Fruit fly (Drosophila melanogaster): ENCODE measurements around the gene Mnr.
A peak's percentile ranks its signal among the peaks of the same experiment; 100 is the strongest.

Mnr gene

DNA sequence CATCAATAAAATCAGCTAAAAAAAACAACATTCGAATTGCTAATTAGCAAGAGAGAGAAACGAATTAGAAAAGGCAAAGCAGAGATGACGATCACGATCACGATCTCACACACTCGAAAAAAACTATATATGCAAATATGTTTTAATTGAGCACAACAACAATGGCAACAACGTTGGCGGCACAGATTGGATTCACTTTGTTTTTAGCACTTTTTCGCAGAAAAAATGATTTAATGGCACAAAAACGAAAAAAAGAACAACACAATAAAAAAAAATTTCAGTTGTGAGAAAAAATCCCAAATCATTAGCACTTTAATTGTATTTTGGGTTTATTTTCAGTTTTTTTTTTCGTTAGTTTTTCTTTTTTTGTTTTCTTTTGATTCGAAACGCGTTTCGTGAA is 342 bp downstream of the Mnr start:
- peak; percentile 11 for TF ChIP-seq ab (GFP tag; optimal IDR thresholded peaks at IDR 0.05)
- peak; percentile 35 for TF ChIP-seq sens (GFP tag)
- TF ChIP-seq CG2120 (GFP tag; optimal IDR thresholded peaks at IDR 0.05) = peak; percentile 34
- peak; percentile 32; the same call in 1 of the 2 replicates for TF ChIP-seq ssp (GFP tag; IDR thresholded peaks at IDR 0.05)
- peak in 1 of 2 experiments; percentile 43 for TF ChIP-seq eve (GFP tag; optimal IDR thresholded peaks at IDR 0.05)
- no peak for TF ChIP-seq CG17186 (GFP tag; optimal IDR thresholded peaks at IDR 0.05)
- 0 out of 3 replicates have a peak, but pooled peaks have one; percentile 52 for TF ChIP-seq dysf (GFP tag; IDR thresholded peaks at IDR 0.05)
- no peak for TF ChIP-seq sr (GFP tag; IDR thresholded peaks at IDR 0.05)
- peak; percentile 81 for TF ChIP-seq Ets65A (GFP tag)
- no peak for TF ChIP-seq peb (GFP tag; IDR thresholded peaks at IDR 0.05)
- peak; percentile 8 for TF ChIP-seq lilli (GFP tag; optimal IDR thresholded peaks at IDR 0.05)
- 0 out of 2 replicates have a peak, but pooled peaks have one; percentile 15 for TF ChIP-seq Ptx1 (GFP tag; IDR thresholded peaks at IDR 0.05)

DNA sequence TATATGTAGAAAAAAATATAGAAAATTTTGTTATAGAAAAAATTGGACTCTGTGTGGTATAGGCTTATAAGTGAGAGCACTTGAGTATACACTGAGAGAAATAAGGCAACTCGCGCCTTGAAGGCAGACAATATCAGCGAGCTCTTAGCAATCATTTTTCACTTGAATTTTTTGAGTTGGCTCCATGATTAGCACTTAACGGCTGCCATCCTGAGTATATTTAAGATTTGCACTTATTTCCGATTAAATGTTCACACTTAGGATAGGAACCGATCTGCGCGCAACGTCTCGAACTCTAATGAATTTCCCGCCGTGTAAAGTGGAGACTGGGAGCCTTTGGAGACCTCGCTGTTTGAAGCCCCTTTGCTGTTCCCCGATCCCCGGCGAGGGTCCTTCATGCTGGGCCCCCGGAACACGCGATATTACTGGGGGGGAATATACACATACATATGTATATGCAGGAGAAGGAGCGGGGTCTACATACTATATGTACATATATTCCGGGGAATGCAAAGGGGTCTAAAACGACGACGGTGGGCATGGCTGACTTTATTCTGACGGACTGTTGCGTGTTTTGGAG is 1.6 kb downstream of the Mnr start:
- TF ChIP-seq CG7963 (GFP tag; IDR thresholded peaks at IDR 0.05; ENCODE audit: partially characterized antibody) = no peak
- TF ChIP-seq row (GFP tag; IDR thresholded peaks at IDR 0.05) = 0 out of 3 replicates have a peak, but pooled peaks have one; percentile 22
- no peak for TF ChIP-seq CG6272 (GFP tag; IDR thresholded peaks at IDR 0.05)
- TF ChIP-seq CG17568 (GFP tag; optimal IDR thresholded peaks at IDR 0.05) = no peak
- TF ChIP-seq fd96Cb (tag; optimal IDR thresholded peaks at IDR 0.05) = no peak
- no peak for TF ChIP-seq CG10209 (GFP tag; optimal IDR thresholded peaks at IDR 0.05)
- no peak for TF ChIP-seq CG14965 (GFP tag; optimal IDR thresholded peaks at IDR 0.05; ENCODE audit: borderline replicate concordance)
- TF ChIP-seq CG2678 (tag; optimal IDR thresholded peaks at IDR 0.05) = peak; percentile 6
- no peak for TF ChIP-seq Sry-δ (GFP tag; optimal IDR thresholded peaks at IDR 0.05)
- no peak for TF ChIP-seq dm (GFP tag; optimal IDR thresholded peaks at IDR 0.05)
- TF ChIP-seq lab (GFP tag; optimal IDR thresholded peaks at IDR 0.05) = no peak
- TF ChIP-seq sens (GFP tag) = peak; percentile 53
- no peak for TF ChIP-seq CG8944 (GFP tag; optimal IDR thresholded peaks at IDR 0.05)
- 0 out of 2 replicates have a peak, but pooled peaks have one; percentile 32 for TF ChIP-seq Drgx (GFP tag; IDR thresholded peaks at IDR 0.05)
- no peak for TF ChIP-seq CG10267 (tag; optimal IDR thresholded peaks at IDR 0.05)
- peak; percentile 2 for TF ChIP-seq dmrt99B (tag; optimal IDR thresholded peaks at IDR 0.05)
- no peak for TF ChIP-seq CG2202 (tag; optimal IDR thresholded peaks at IDR 0.05)
- no peak for TF ChIP-seq CG3407 (GFP tag; optimal IDR thresholded peaks at IDR 0.05)
- peak; percentile 75 for TF ChIP-seq Med (GFP tag)
- TF ChIP-seq phol (tag; optimal IDR thresholded peaks at IDR 0.05) = peak; percentile 3
- TF ChIP-seq CG2120 (GFP tag; optimal IDR thresholded peaks at IDR 0.05) = peak; percentile 18
- TF ChIP-seq CG1647 (GFP tag; optimal IDR thresholded peaks at IDR 0.05) = no peak
- TF ChIP-seq Lim3 (GFP tag; IDR thresholded peaks at IDR 0.05) = no peak
- peak; percentile 18 for TF ChIP-seq gem (tag; optimal IDR thresholded peaks at IDR 0.05)
- TF ChIP-seq Ets65A (GFP tag) = no peak
- no peak for TF ChIP-seq pb (GFP tag; optimal IDR thresholded peaks at IDR 0.05)
- TF ChIP-seq Rfx (GFP tag; IDR thresholded peaks at IDR 0.05) = peak; percentile 26; the same call in 1 of the 2 replicates

DNA sequence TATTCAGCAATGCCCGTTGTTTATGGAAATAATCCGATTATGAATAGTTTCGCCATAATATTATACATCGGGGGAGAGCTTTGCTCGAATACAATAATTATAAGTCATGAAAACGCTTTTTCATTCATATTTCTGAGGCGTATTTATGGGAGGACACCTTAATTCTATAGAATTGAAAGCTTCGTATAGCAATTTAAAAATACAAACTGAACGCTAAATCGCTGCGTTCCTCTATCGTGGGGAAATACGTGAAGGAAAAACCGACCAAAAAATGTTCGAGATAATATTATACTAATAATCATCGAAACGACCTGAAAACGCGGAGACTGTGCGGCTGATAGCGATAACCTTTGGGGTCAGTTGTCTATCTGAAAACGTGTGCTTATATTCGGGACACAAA is 4.5 kb downstream of the Mnr start:
- peak; percentile 63; the same call in 1 of the 3 replicates for TF ChIP-seq CG2199 (GFP tag; IDR thresholded peaks at IDR 0.05)
- TF ChIP-seq CG3407 (GFP tag; optimal IDR thresholded peaks at IDR 0.05) = no peak
- no peak for TF ChIP-seq CG31224 (GFP tag; IDR thresholded peaks at IDR 0.05)
- TF ChIP-seq Six4 (GFP tag; optimal IDR thresholded peaks at IDR 0.05) = no peak

Data from whole organism, embryonic.